Worm (Caenorhabditis elegans) whole organism, young adult: ENCODE measurements around the gene rfc-1.
A peak's percentile ranks its signal among the peaks of the same experiment; 100 is the strongest.

ENCODE experiments used
- D2030.7 ChIP-seq: fragments of 200-800 bp; sonication (Bioruptor generic); IDR thresholded peaks from 2 replicates; pipeline ENCODE4 v1.3.6; 2022; ENCODE audit warnings: missing genetic modification reagents, missing genetic modification characterization, missing compliant biosample characterization
- F22D6.2 ChIP-seq: sonication (generic microtip); optimal IDR thresholded peaks from 2 replicates; lab custom pipeline; 2016; ENCODE audit warnings: mild to moderate bottlenecking, missing genetic modification characterization, missing compliant biosample characterization
- F23B12.7 ChIP-seq: sonication (generic microtip); optimal IDR thresholded peaks from 2 replicates; lab custom pipeline; 2017; ENCODE audit warnings: missing genetic modification characterization, mild to moderate bottlenecking, missing compliant biosample characterization, antibody characterized with exemption, moderate library complexity; ENCODE audit not compliant: insufficient read depth
- F49E8.2 ChIP-seq: sonication (generic microtip); optimal IDR thresholded peaks from 3 replicates; lab custom pipeline; 2017; ENCODE audit warnings: missing genetic modification characterization, mild to moderate bottlenecking, missing compliant biosample characterization, antibody characterized with exemption, moderate library complexity; ENCODE audit not compliant: insufficient read depth
- F55B11.4 ChIP-seq: sonication (generic microtip); optimal IDR thresholded peaks from 2 replicates; lab custom pipeline; 2016; ENCODE audit warnings: missing compliant biosample characterization, missing genetic modification characterization, borderline replicate concordance; ENCODE audit not compliant: insufficient read depth
- F57A8.1 ChIP-seq: fragments of 200-800 bp; sonication (Bioruptor generic); optimal IDR thresholded peaks from 2 replicates; lab custom pipeline; 2018; ENCODE audit warnings: mild to moderate bottlenecking, missing genetic modification characterization, moderate library complexity, missing compliant biosample characterization
- F57C9.4 ChIP-seq: sonication (generic microtip); optimal IDR thresholded peaks from 2 replicates; lab custom pipeline; 2017; ENCODE audit warnings: mild to moderate bottlenecking, missing genetic modification characterization, missing compliant biosample characterization
- K11D2.4 ChIP-seq: fragments of 200-800 bp; sonication (Bioruptor generic); IDR thresholded peaks from 2 replicates; pipeline ENCODE4 v1.3.6; 2022; ENCODE audit warnings: missing genetic modification reagents, missing genetic modification characterization, missing compliant biosample characterization
- K12H6.12 ChIP-seq: fragments of 200-800 bp; sonication (Bioruptor generic); optimal IDR thresholded peaks from 2 replicates; lab custom pipeline; 2018; ENCODE audit warnings: mild to moderate bottlenecking, missing genetic modification characterization, missing compliant biosample characterization
- Y53G8AR.9 ChIP-seq: fragments of 200-800 bp; sonication (Bioruptor generic); conservative IDR thresholded peaks from 2 replicates; pipeline ENCODE4 v1.3.6; 2022; ENCODE audit warnings: missing genetic modification reagents, missing genetic modification characterization, missing compliant biosample characterization
- Y56A3A.18 ChIP-seq: fragments of 200-800 bp; sonication (Bioruptor generic); IDR thresholded peaks from 2 replicates; pipeline ENCODE4 v1.3.6; 2022; ENCODE audit warnings: missing genetic modification reagents, missing genetic modification characterization, missing compliant biosample characterization
- ama-1 ChIP-seq, 3 experiments: fragments of 150-350 bp in 1 of 3; sonication (generic microtip) in 2 of 3; optimal IDR thresholded peaks; 2 replicates each; lab custom pipeline; 2014 to 2018; ENCODE audit warnings: missing biosample characterization in 2 of 3, missing genetic modification characterization in 2 of 3, missing genetic modification reagents in 2 of 3
- aptf-3 ChIP-seq: fragments of 200-800 bp; sonication (Bioruptor generic); IDR thresholded peaks from 2 replicates; pipeline ENCODE4 v1.3.6; 2022; ENCODE audit warnings: missing genetic modification characterization, missing compliant biosample characterization
- atf-7 ChIP-seq: sonication (generic microtip); optimal IDR thresholded peaks from 2 replicates; lab custom pipeline; 2017; ENCODE audit warnings: mild to moderate bottlenecking, missing genetic modification characterization, missing compliant biosample characterization
- attf-3 ChIP-seq: fragments of 200-800 bp; sonication (Bioruptor generic); conservative IDR thresholded peaks from 2 replicates; pipeline ENCODE4 v1.3.6; 2022; ENCODE audit warnings: missing genetic modification reagents, missing genetic modification characterization, missing compliant biosample characterization
- attf-6 ChIP-seq: fragments of 200-800 bp; sonication (Bioruptor generic); IDR thresholded peaks from 2 replicates; pipeline ENCODE4 v1.3.6; 2022; ENCODE audit warnings: missing genetic modification reagents, missing genetic modification characterization, missing compliant biosample characterization
- ceh-40 ChIP-seq: fragments of 200-800 bp; sonication (Bioruptor generic); IDR thresholded peaks from 2 replicates; pipeline ENCODE4 v1.3.6; 2022; ENCODE audit warnings: missing genetic modification characterization, missing compliant biosample characterization
- ceh-91 ChIP-seq: fragments of 200-800 bp; sonication (Bioruptor generic); IDR thresholded peaks from 2 replicates; pipeline ENCODE4 v1.3.6; 2022; ENCODE audit warnings: missing genetic modification reagents, missing genetic modification characterization, missing compliant biosample characterization
- chd-7 ChIP-seq: sonication (generic microtip); optimal IDR thresholded peaks from 2 replicates; lab custom pipeline; 2016; ENCODE audit warnings: mild to moderate bottlenecking, missing genetic modification characterization, moderate library complexity, missing compliant biosample characterization
- dox-1 ChIP-seq: fragments of 200-800 bp; sonication (Bioruptor generic); IDR thresholded peaks from 2 replicates; pipeline ENCODE4 v1.3.6; 2022; ENCODE audit warnings: missing genetic modification reagents, missing genetic modification characterization, missing compliant biosample characterization
- efl-1 ChIP-seq: fragments of 150-350 bp; optimal IDR thresholded peaks from 2 replicates; lab custom pipeline; 2014; ENCODE audit warnings: missing biosample characterization, missing genetic modification reagents, missing genetic modification characterization
- egl-18 ChIP-seq: fragments of 200-800 bp; sonication (Bioruptor generic); IDR thresholded peaks from 2 replicates; pipeline ENCODE4 v1.3.6; 2022; ENCODE audit warnings: missing genetic modification reagents, missing genetic modification characterization, missing compliant biosample characterization
- egl-44 ChIP-seq: fragments of 200-800 bp; sonication (Bioruptor generic); IDR thresholded peaks from 2 replicates; pipeline ENCODE4 v1.3.6; 2022; ENCODE audit warnings: missing genetic modification reagents, missing genetic modification characterization, missing compliant biosample characterization
- lin-40 ChIP-seq: sonication (generic microtip); optimal IDR thresholded peaks from 2 replicates; lab custom pipeline; 2016; ENCODE audit warnings: missing genetic modification characterization, mild to moderate bottlenecking, missing compliant biosample characterization, missing genotype, missing genetic modification reagents
- lsl-1 ChIP-seq: fragments of 200-800 bp; sonication (Bioruptor generic); optimal IDR thresholded peaks from 2 replicates; lab custom pipeline; 2018; ENCODE audit warnings: mild to moderate bottlenecking, missing genetic modification characterization, moderate library complexity, missing compliant biosample characterization
- lsy-27 ChIP-seq: sonication (generic microtip); optimal IDR thresholded peaks from 2 replicates; lab custom pipeline; 2017; ENCODE audit warnings: missing genetic modification characterization, mild to moderate bottlenecking, missing compliant biosample characterization, antibody characterized with exemption, missing genotype, borderline replicate concordance; ENCODE audit not compliant: insufficient read depth
- mcd-1 ChIP-seq: fragments of 200-800 bp; sonication (Bioruptor generic); IDR thresholded peaks from 2 replicates; pipeline ENCODE4 v1.3.6; 2022; ENCODE audit warnings: missing genetic modification reagents, missing genetic modification characterization, missing compliant biosample characterization
- mel-28 ChIP-seq: sonication (generic microtip); optimal IDR thresholded peaks from 2 replicates; lab custom pipeline; 2016; ENCODE audit warnings: borderline replicate concordance, mild to moderate bottlenecking, missing genetic modification characterization, missing compliant biosample characterization
- nfya-1 ChIP-seq: sonication (generic microtip); optimal IDR thresholded peaks from 2 replicates; lab custom pipeline; 2017; ENCODE audit warnings: antibody characterized with exemption, missing compliant biosample characterization, missing genetic modification characterization, borderline replicate concordance; ENCODE audit not compliant: insufficient read depth
- nhr-90 ChIP-seq: sonication (generic microtip); optimal IDR thresholded peaks from 2 replicates; lab custom pipeline; 2016; ENCODE audit warnings: missing genotype, mild to moderate bottlenecking, missing genetic modification characterization, missing compliant biosample characterization
- pha-4 ChIP-seq: fragments of 150-350 bp; sonication (generic microtip); optimal IDR thresholded peaks from 2 replicates; lab custom pipeline; 2014; ENCODE audit warnings: missing biosample characterization, missing genetic modification reagents, missing genetic modification characterization
- rcor-1 ChIP-seq: fragments of 200-800 bp; sonication (Bioruptor generic); IDR thresholded peaks from 2 replicates; pipeline ENCODE4 v1.3.6; 2022; ENCODE audit warnings: missing genetic modification reagents, missing genetic modification characterization, missing compliant biosample characterization
- snpc-1.1 ChIP-seq: sonication (generic microtip); optimal IDR thresholded peaks from 2 replicates; lab custom pipeline; 2017; ENCODE audit warnings: missing genetic modification characterization, mild to moderate bottlenecking, missing compliant biosample characterization, antibody characterized with exemption, moderate library complexity, missing genotype, missing genetic modification reagents; ENCODE audit not compliant: insufficient read depth
- snpc-1.3 ChIP-seq: sonication (generic microtip); optimal IDR thresholded peaks from 2 replicates; lab custom pipeline; 2017; ENCODE audit warnings: missing genetic modification characterization, mild to moderate bottlenecking, missing compliant biosample characterization, antibody characterized with exemption, moderate library complexity, missing genotype, missing genetic modification reagents; ENCODE audit not compliant: insufficient read depth
- snpc-4 ChIP-seq, 5 experiments: fragments of 150-350 bp in 1 of 5; sonication (generic microtip) in 4 of 5; optimal IDR thresholded peaks; 2 replicates each; lab custom pipeline; 2014 to 2018; ENCODE audit warnings: missing genetic modification characterization in 5 of 5, missing biosample characterization in 3 of 5, antibody characterized with exemption in 2 of 5, mild to moderate bottlenecking in 2 of 5, missing compliant biosample characterization in 2 of 5, missing genotype in 2 of 5, moderate library complexity in 2 of 5, missing genetic modification reagents in 1 of 5
- sptf-2 ChIP-seq: fragments of 200-800 bp; sonication (Bioruptor generic); optimal IDR thresholded peaks from 2 replicates; lab custom pipeline; 2018; ENCODE audit warnings: mild to moderate bottlenecking, missing genetic modification characterization, missing compliant biosample characterization
- tbx-9 ChIP-seq: sonication (generic microtip); optimal IDR thresholded peaks from 2 replicates; lab custom pipeline; 2016; ENCODE audit warnings: borderline replicate concordance, missing genetic modification characterization, inconsistent platforms, missing compliant biosample characterization
- xnd-1 ChIP-seq: sonication (generic microtip); optimal IDR thresholded peaks from 2 replicates; lab custom pipeline; 2016; ENCODE audit warnings: missing genotype, missing genetic modification reagents, missing genetic modification characterization, missing compliant biosample characterization
- ztf-22 ChIP-seq: fragments of 200-800 bp; sonication (Bioruptor generic); optimal IDR thresholded peaks from 2 replicates; lab custom pipeline; 2018; ENCODE audit warnings: mild to moderate bottlenecking, missing genetic modification characterization, moderate library complexity, missing compliant biosample characterization
- ztf-26 ChIP-seq: sonication (generic microtip); optimal IDR thresholded peaks from 2 replicates; lab custom pipeline; 2017; ENCODE audit warnings: missing genetic modification characterization, missing compliant biosample characterization
- ztf-28 ChIP-seq: fragments of 200-800 bp; sonication (Bioruptor generic); IDR thresholded peaks from 2 replicates; pipeline ENCODE4 v1.3.6; 2022; ENCODE audit warnings: missing genetic modification reagents, missing genetic modification characterization, missing compliant biosample characterization
- ztf-3 ChIP-seq: fragments of 200-800 bp; sonication (Bioruptor generic); optimal IDR thresholded peaks from 2 replicates; lab custom pipeline; 2018; ENCODE audit warnings: mild to moderate bottlenecking, missing genetic modification characterization, missing compliant biosample characterization

The rfc-1 gene

ce11 chrV:14612168-14612567, 33.6 kb downstream of the rfc-1 start, which contains the start of the genes R11H6.5 and ccnk-1:
Gene R11H6.5, minus strand, starts transcription at chrV:14612222.
Gene ccnk-1, plus strand, starts transcription at chrV:14612548.
- TF ChIP-seq nfya-1 (tag; lab: Kevin White, UChicago) (no peak), egl-44 (GFP tag; lab: Robert Waterston, UW) (no peak), Y53G8AR.9 (GFP tag; lab: Robert Waterston, UW) (no peak), ceh-40 (no peak), D2030.7 (GFP tag; lab: Robert Waterston, UW) (peak; percentile 8; the same call in 1 of the 2 replicates), mcd-1 (GFP tag; lab: Robert Waterston, UW) (no peak), snpc-1.3 (tag; lab: Kevin White, UChicago) (peak; percentile 42), Y56A3A.18 (GFP tag; lab: Robert Waterston, UW) (no peak), snpc-4 (GFP tag; optimal IDR thresholded peaks at IDR 0.05; lab: Kevin White, UChicago) (no peak), snpc-4 (tag; optimal IDR thresholded peaks at IDR 0.05; lab: Kevin White, UChicago) (peak in 1 of 4 experiments; percentile 8), F49E8.2 (peak; percentile 19), lsl-1 (GFP tag; lab: Kevin White, UChicago) (peak; percentile 93), ztf-3 (GFP tag; lab: Kevin White, UChicago) (no peak), pha-4 (tag; lab: Kevin White, UChicago) (no peak), atf-7 (tag; lab: Kevin White, UChicago) (no peak), lsy-27 (tag; lab: Kevin White, UChicago) (no peak), aptf-3 (GFP tag; lab: Robert Waterston, UW) (no peak), snpc-1.1 (tag; lab: Kevin White, UChicago) (peak; percentile 16), mel-28 (tag; lab: Kevin White, UChicago) (no peak), F23B12.7 (tag; lab: Kevin White, UChicago) (peak; percentile 59), ceh-91 (GFP tag; lab: Robert Waterston, UW) (peak; percentile 58)

- TF ChIP-seq chd-7 (tag; lab: Kevin White, UChicago) (no peak), sptf-2 (GFP tag; lab: Kevin White, UChicago) (no peak), nhr-90 (tag; lab: Kevin White, UChicago) (no peak), ztf-28 (GFP tag; lab: Robert Waterston, UW) (no peak), F57A8.1 (GFP tag; lab: Kevin White, UChicago) (no peak), tbx-9 (tag; lab: Kevin White, UChicago) (no peak), F22D6.2 (tag; lab: Kevin White, UChicago) (no peak), egl-44 (GFP tag; lab: Robert Waterston, UW) (no peak), attf-6 (GFP tag; lab: Robert Waterston, UW) (no peak), ztf-22 (GFP tag; lab: Kevin White, UChicago) (no peak), K12H6.12 (tag; lab: Kevin White, UChicago) (no peak), F57C9.4 (no peak), ztf-3 (GFP tag; lab: Kevin White, UChicago) (no peak), K11D2.4 (GFP tag; lab: Robert Waterston, UW) (no peak)
- TF ChIP-seq, all 124 proteins: peak for 0
These were observed 35.0 kb downstream of the rfc-1 start for ce11 chrV:14610781-14611180.

- TF ChIP-seq egl-18: no peak
- no peak for TF ChIP-seq F55B11.4
- no peak for TF ChIP-seq efl-1
- no peak for TF ChIP-seq attf-3
- TF ChIP-seq xnd-1 (tag; lab: Kevin White, UChicago): no peak
- no peak for TF ChIP-seq ama-1 (optimal IDR thresholded peaks at IDR 0.05; lab: Kevin White, UChicago)
- no peak for TF ChIP-seq ama-1 (GFP tag; optimal IDR thresholded peaks at IDR 0.05; lab: Kevin White, UChicago)
- TF ChIP-seq lin-40 (tag; lab: Kevin White, UChicago): no peak
- TF ChIP-seq rcor-1: no peak
- no peak for TF ChIP-seq lsl-1 (GFP tag; lab: Kevin White, UChicago)
- TF ChIP-seq dox-1 (GFP tag; lab: Robert Waterston, UW): no peak
- no peak for TF ChIP-seq ztf-26 (tag; lab: Kevin White, UChicago)
These were observed 36.1 kb downstream of the rfc-1 start, which contains the start of gene R11H6.4 for ce11 chrV:14609643-14610042. Gene R11H6.4, plus strand, starts transcription at chrV:14609943.
